Fruit fly (Drosophila melanogaster) whole organism, embryonic: ENCODE measurements around the gene CG4854.

ENCODE experiments used
- Abd-B ChIP-seq: fragments of 200-800 bp; sonication (Bioruptor generic); optimal IDR thresholded peaks from 2 replicates; lab custom pipeline; 2018; ENCODE audit warnings: missing biosample characterization, mild to moderate bottlenecking, missing genetic modification characterization, moderate library complexity
- Bdp1 ChIP-seq: fragments of 200-800 bp; sonication (Bioruptor generic); optimal IDR thresholded peaks from 3 replicates; lab custom pipeline; 2016; ENCODE audit warnings: missing biosample characterization, missing genetic modification characterization
- Blimp-1 ChIP-seq: fragments of 200-800 bp; sonication (Bioruptor generic); optimal IDR thresholded peaks from 3 replicates; lab custom pipeline; 2018; ENCODE audit warnings: missing biosample characterization, missing genetic modification characterization, mild to moderate bottlenecking, moderate library complexity, missing genetic modification reagents
- C15 ChIP-seq: fragments of 200-800 bp; sonication (Bioruptor generic); IDR thresholded peaks from 3 replicates; pipeline ENCODE4 v1.3.6; 2022; ENCODE audit warnings: missing biosample characterization, missing genetic modification characterization
- CG10147 ChIP-seq: fragments of 200-800 bp; sonication (Bioruptor generic); optimal IDR thresholded peaks from 2 replicates; lab custom pipeline; 2019; ENCODE audit warnings: missing biosample characterization, mild to moderate bottlenecking, missing genetic modification characterization, moderate library complexity
- CG10654 ChIP-seq: fragments of 200-800 bp; sonication (Bioruptor generic); optimal IDR thresholded peaks from 2 replicates; lab custom pipeline; 2016; ENCODE audit warnings: missing biosample characterization, missing genetic modification characterization
- CG11504 ChIP-seq: fragments of 200-800 bp; sonication (Bioruptor generic); optimal IDR thresholded peaks from 3 replicates; lab custom pipeline; 2019; ENCODE audit warnings: missing biosample characterization, mild to moderate bottlenecking, missing genetic modification characterization, moderate library complexity
- CG1233 ChIP-seq: fragments of 200-800 bp; sonication (Bioruptor generic); optimal IDR thresholded peaks from 4 replicates; lab custom pipeline; 2018; ENCODE audit warnings: missing biosample characterization, mild to moderate bottlenecking, missing genetic modification characterization
- CG12659 ChIP-seq: fragments of 200-800 bp; sonication (Bioruptor generic); optimal IDR thresholded peaks from 3 replicates; lab custom pipeline; 2017; ENCODE audit warnings: mild to moderate bottlenecking, missing biosample characterization, missing genetic modification reagents, missing genetic modification characterization
- CG12744 ChIP-seq: fragments of 200-800 bp; sonication (Bioruptor generic); optimal IDR thresholded peaks from 2 replicates; lab custom pipeline; 2016; ENCODE audit warnings: missing biosample characterization, missing genetic modification characterization
- CG13287 ChIP-seq: fragments of 200-800 bp; sonication (Bioruptor generic); IDR thresholded peaks from 2 replicates; pipeline ENCODE4 v1.3.6; 2022; ENCODE audit warnings: missing biosample characterization, missing genetic modification characterization; ENCODE audit not compliant: partially characterized antibody
- CG13424 ChIP-seq: fragments of 200-800 bp; sonication (Bioruptor generic); optimal IDR thresholded peaks from 2 replicates; lab custom pipeline; 2019; ENCODE audit warnings: missing biosample characterization, mild to moderate bottlenecking, missing genetic modification characterization, moderate library complexity
- CG17361 ChIP-seq: fragments of 200-800 bp; sonication (Bioruptor generic); IDR thresholded peaks from 3 replicates; pipeline ENCODE4 v1.3.6; 2022; ENCODE audit warnings: missing biosample characterization, missing genetic modification characterization
- CG17612 ChIP-seq: fragments of 200-800 bp; sonication (Bioruptor generic); IDR thresholded peaks from 2 replicates; pipeline ENCODE4 v1.3.6; 2022; ENCODE audit warnings: missing biosample characterization, missing genetic modification characterization
- CG17829 ChIP-seq: fragments of 200-800 bp; optimal IDR thresholded peaks from 2 replicates; lab custom pipeline; 2019; ENCODE audit warnings: missing biosample characterization, mild to moderate bottlenecking, missing genetic modification characterization, moderate library complexity
- CG2120 ChIP-seq: fragments of 200-800 bp; sonication (Bioruptor generic); optimal IDR thresholded peaks from 3 replicates; lab custom pipeline; 2016; ENCODE audit warnings: missing biosample characterization, missing genetic modification characterization
- CG2678 ChIP-seq: fragments of 200-800 bp; sonication (Bioruptor generic); optimal IDR thresholded peaks from 3 replicates; lab custom pipeline; 2019; ENCODE audit warnings: missing biosample characterization, mild to moderate bottlenecking, missing genetic modification characterization, moderate library complexity
- CG3407 ChIP-seq: fragments of 200-800 bp; sonication (Bioruptor generic); optimal IDR thresholded peaks from 2 replicates; lab custom pipeline; 2018; ENCODE audit warnings: missing biosample characterization, mild to moderate bottlenecking, missing genetic modification characterization
- CG34224 ChIP-seq: fragments of 200-800 bp; sonication (Bioruptor generic); IDR thresholded peaks from 3 replicates; pipeline ENCODE4 v1.3.6; 2022; ENCODE audit warnings: missing biosample characterization, missing genetic modification characterization; ENCODE audit not compliant: partially characterized antibody
- CG3847 ChIP-seq: fragments of 200-800 bp; sonication (Bioruptor generic); IDR thresholded peaks from 2 replicates; pipeline ENCODE4 v1.3.6; 2022; ENCODE audit warnings: missing biosample characterization, missing genetic modification characterization
- CG43689 ChIP-seq: fragments of 200-800 bp; sonication (Bioruptor generic); IDR thresholded peaks from 2 replicates; pipeline ENCODE4 v1.3.6; 2022; ENCODE audit warnings: missing biosample characterization, missing genetic modification characterization
- CG4707 ChIP-seq: fragments of 200-800 bp; sonication (Bioruptor generic); optimal IDR thresholded peaks from 2 replicates; lab custom pipeline; 2018; ENCODE audit warnings: missing biosample characterization, mild to moderate bottlenecking, missing genetic modification characterization, moderate library complexity
- CG9609 ChIP-seq: fragments of 200-800 bp; sonication (Bioruptor generic); optimal IDR thresholded peaks from 3 replicates; lab custom pipeline; 2016; ENCODE audit warnings: missing biosample characterization, missing genetic modification characterization
- CG9817 ChIP-seq: fragments of 200-800 bp; sonication (Bioruptor generic); optimal IDR thresholded peaks from 2 replicates; lab custom pipeline; 2018; ENCODE audit warnings: missing biosample characterization, mild to moderate bottlenecking, missing genetic modification characterization, moderate library complexity
- Dek ChIP-seq: fragments of 200-800 bp; sonication (Bioruptor generic); optimal IDR thresholded peaks from 3 replicates; lab custom pipeline; 2019; ENCODE audit warnings: missing biosample characterization, mild to moderate bottlenecking, missing genetic modification characterization, moderate library complexity
- Elba2 ChIP-seq: fragments of 200-800 bp; sonication (Bioruptor generic); optimal IDR thresholded peaks from 3 replicates; lab custom pipeline; 2016; ENCODE audit warnings: missing biosample characterization, missing genetic modification characterization
- Fer3 ChIP-seq: fragments of 200-800 bp; sonication (Bioruptor generic); optimal IDR thresholded peaks from 2 replicates; lab custom pipeline; 2018; ENCODE audit warnings: missing biosample characterization, mild to moderate bottlenecking, missing genetic modification characterization, moderate library complexity
- Gsc ChIP-seq: fragments of 200-800 bp; sonication (Bioruptor generic); IDR thresholded peaks from 2 replicates; pipeline ENCODE4 v1.3.6; 2022; ENCODE audit warnings: missing biosample characterization, missing genetic modification characterization
- Hr3 ChIP-seq: fragments of 200-800 bp; sonication (Bioruptor generic); optimal IDR thresholded peaks from 3 replicates; lab custom pipeline; 2016; ENCODE audit warnings: missing biosample characterization, missing genetic modification characterization
- Opbp ChIP-seq: fragments of 200-800 bp; sonication (Bioruptor generic); IDR thresholded peaks from 3 replicates; pipeline ENCODE4 v1.3.6; 2022; ENCODE audit warnings: missing biosample characterization, missing genetic modification characterization; ENCODE audit not compliant: partially characterized antibody
- Rfx ChIP-seq: fragments of 200-800 bp; sonication (Bioruptor generic); IDR thresholded peaks from 2 replicates; pipeline ENCODE4 v1.3.6; 2022; ENCODE audit warnings: missing biosample characterization, missing genetic modification characterization
- Sox100B ChIP-seq: fragments of 200-800 bp; sonication (Bioruptor generic); optimal IDR thresholded peaks from 3 replicates; lab custom pipeline; 2018; ENCODE audit warnings: missing biosample characterization, mild to moderate bottlenecking, missing genetic modification characterization
- Xbp1 ChIP-seq: fragments of 200-800 bp; sonication (Bioruptor generic); optimal IDR thresholded peaks from 3 replicates; lab custom pipeline; 2016; ENCODE audit warnings: missing biosample characterization, mild to moderate bottlenecking, missing genetic modification characterization
- amos ChIP-seq: fragments of 200-800 bp; sonication (Bioruptor generic); IDR thresholded peaks from 2 replicates; pipeline ENCODE4 v1.3.6; 2022; ENCODE audit warnings: missing biosample characterization, missing genetic modification characterization; ENCODE audit not compliant: partially characterized antibody
- ara ChIP-seq: fragments of 200-800 bp; sonication (Bioruptor generic); IDR thresholded peaks from 2 replicates; pipeline ENCODE4 v1.3.6; 2022; ENCODE audit warnings: missing biosample characterization, missing genetic modification characterization
- chif ChIP-seq, 2 experiments: fragments of 200-800 bp; sonication (Bioruptor generic); optimal IDR thresholded peaks; 3 replicates each; lab custom pipeline; 2016; ENCODE audit warnings: missing biosample characterization in 2 of 2, missing genetic modification characterization in 2 of 2
- gfzf ChIP-seq: fragments of 200-800 bp; sonication (Bioruptor generic); optimal IDR thresholded peaks from 2 replicates; lab custom pipeline; 2016; ENCODE audit warnings: missing biosample characterization, mild to moderate bottlenecking, missing genetic modification characterization, moderate library complexity
- knrl ChIP-seq: fragments of 200-800 bp; sonication (Bioruptor generic); IDR thresholded peaks from 3 replicates; pipeline ENCODE4 v1.3.6; 2022; ENCODE audit warnings: missing biosample characterization, missing genetic modification characterization; ENCODE audit not compliant: partially characterized antibody
- nom ChIP-seq: fragments of 200-800 bp; sonication (Bioruptor generic); optimal IDR thresholded peaks from 2 replicates; lab custom pipeline; 2017; ENCODE audit warnings: missing biosample characterization, missing genetic modification characterization, mild to moderate bottlenecking, moderate library complexity, missing genetic modification reagents
- pb ChIP-seq: fragments of 200-800 bp; sonication (Bioruptor generic); optimal IDR thresholded peaks from 3 replicates; lab custom pipeline; 2016; ENCODE audit warnings: missing biosample characterization, missing genetic modification characterization
- phol ChIP-seq: fragments of 200-800 bp; sonication (Bioruptor generic); optimal IDR thresholded peaks from 3 replicates; lab custom pipeline; 2018; ENCODE audit warnings: missing biosample characterization, mild to moderate bottlenecking, missing genetic modification characterization, moderate library complexity
- prd ChIP-seq, 3 experiments: fragments of >200 bp in 2 of 3; fragments of 200-800 bp in 1 of 3; sonication (Bioruptor generic) in 1 of 3; optimal IDR thresholded peaks in 2 of 3; IDR thresholded peaks in 1 of 3; 2 replicates in 2 of 3; 3 replicates in 1 of 3; pipeline versions ENCODE4 v1.3.6 to Lab custom; 2017 to 2022; ENCODE audit warnings: missing biosample characterization in 1 of 3, missing genetic modification characterization in 1 of 3
- pzg ChIP-seq: fragments of 200-800 bp; sonication (Bioruptor generic); optimal IDR thresholded peaks from 3 replicates; lab custom pipeline; 2018; ENCODE audit warnings: missing biosample characterization, mild to moderate bottlenecking, missing genetic modification characterization, moderate library complexity
- row ChIP-seq: fragments of 200-800 bp; sonication (Bioruptor generic); IDR thresholded peaks from 3 replicates; pipeline ENCODE4 v1.3.6; 2022; ENCODE audit warnings: missing biosample characterization, missing genetic modification characterization
- sima ChIP-seq: fragments of 200-800 bp; sonication (Bioruptor generic); optimal IDR thresholded peaks from 2 replicates; lab custom pipeline; 2016; ENCODE audit warnings: missing biosample characterization, missing genetic modification characterization
- slbo ChIP-seq: fragments of 200-800 bp; sonication (Bioruptor generic); IDR thresholded peaks from 2 replicates; pipeline ENCODE4 v1.3.6; 2022; ENCODE audit warnings: missing biosample characterization, missing genetic modification characterization
- sna ChIP-seq: fragments of 200-800 bp; sonication (Bioruptor generic); IDR thresholded peaks from 2 replicates; pipeline ENCODE4 v1.3.6; 2022; ENCODE audit warnings: missing biosample characterization, missing genetic modification characterization; ENCODE audit not compliant: partially characterized antibody
- stwl ChIP-seq: fragments of 200-800 bp; sonication (Bioruptor generic); optimal IDR thresholded peaks from 3 replicates; lab custom pipeline; 2018; ENCODE audit warnings: missing biosample characterization, mild to moderate bottlenecking, missing genetic modification characterization, moderate library complexity
- vnd ChIP-seq: fragments of 200-800 bp; sonication (Bioruptor generic); IDR thresholded peaks from 3 replicates; pipeline ENCODE4 v1.3.6; 2022; ENCODE audit warnings: missing biosample characterization, missing genetic modification characterization; ENCODE audit not compliant: partially characterized antibody

The CG4854 gene

DNA sequence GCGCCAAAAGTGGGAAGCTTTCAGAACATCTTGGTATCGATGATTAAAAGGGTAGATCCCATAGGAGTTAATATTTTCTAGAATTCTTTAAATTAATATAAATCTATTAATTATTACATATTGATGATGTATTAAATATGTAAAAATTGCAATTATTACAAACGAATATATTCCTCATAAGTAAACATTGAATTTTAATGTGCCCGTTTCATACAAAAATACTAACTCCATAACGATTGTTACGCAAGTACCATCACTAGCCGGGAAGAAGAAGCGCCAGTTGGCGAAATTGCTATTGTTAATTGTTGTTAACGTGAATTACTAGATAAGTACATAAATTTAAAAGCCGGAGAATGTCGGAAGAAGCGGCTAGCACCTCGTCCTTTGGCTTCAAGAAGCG lies 29.6 kb downstream of the CG4854 start, which contains the start of gene mdlc (continued):
- TF ChIP-seq row (GFP tag; lab: Robert Waterston, UW) (peak; percentile 78), CG12659 (GFP tag; lab: Kevin White, UChicago) (peak; percentile 42), ara (no peak), Sox100B (GFP tag; lab: Kevin White, UChicago) (peak; percentile 11), sna (GFP tag; lab: Robert Waterston, UW) (0 out of 2 replicates have a peak, but pooled peaks have one; percentile 53), sima (GFP tag; lab: Kevin White, UChicago) (no peak), CG2120 (peak; percentile 10), CG10654 (GFP tag; lab: Kevin White, UChicago) (peak; percentile 8), CG43689 (GFP tag; lab: Robert Waterston, UW) (no peak), CG12744 (GFP tag; lab: Kevin White, UChicago) (no peak), knrl (GFP tag; lab: Robert Waterston, UW) (peak; percentile 76), CG17361 (no peak), CG13287 (peak; percentile 73), pzg (GFP tag; lab: Kevin White, UChicago) (peak; percentile 38), Bdp1 (no peak), Xbp1 (GFP tag; lab: Kevin White, UChicago) (peak; percentile 17), Hr3 (GFP tag; lab: Kevin White, UChicago) (peak; percentile 40), Blimp-1 (GFP tag; lab: Kevin White, UChicago) (no peak), Opbp (GFP tag; lab: Robert Waterston, UW) (0 out of 3 replicates have a peak, but pooled peaks have one; percentile 31), Fer3 (tag; lab: Kevin White, UChicago) (no peak), Elba2 (peak; percentile 6), chif (GFP tag; optimal IDR thresholded peaks at IDR 0.05; lab: Kevin White, UChicago) (no peak), CG1233 (GFP tag; lab: Kevin White, UChicago) (no peak), CG17829 (tag; lab: Kevin White, UChicago) (no peak), pb (no peak), gfzf (GFP tag; lab: Kevin White, UChicago) (peak; percentile 56), phol (tag; lab: Kevin White, UChicago) (peak; percentile 51), CG10147 (peak; percentile 13), CG3847 (peak; percentile 26; the same call in 1 of the 2 replicates), C15 (GFP tag; lab: Robert Waterston, UW) (no peak), Abd-B (GFP tag; lab: Kevin White, UChicago) (peak; percentile 69), vnd (GFP tag; lab: Robert Waterston, UW) (peak; percentile 38; the same call in 1 of the 3 replicates), nom (no peak), CG11504 (tag; lab: Kevin White, UChicago) (peak; percentile 33), Dek (tag; lab: Kevin White, UChicago) (no peak), CG34224 (GFP tag; lab: Robert Waterston, UW) (peak; percentile 38; the same call in 1 of the 3 replicates), prd (optimal IDR thresholded peaks at IDR 0.05; lab: Kevin White, UChicago) (no peak), prd (GFP tag; IDR thresholded peaks at IDR 0.05; lab: Robert Waterston, UW) (peak; percentile 33; the same call in 1 of the 3 replicates), CG17612 (no peak), CG9817 (tag; lab: Kevin White, UChicago) (peak; percentile 23), slbo (GFP tag; lab: Robert Waterston, UW) (peak; percentile 54), stwl (tag; lab: Kevin White, UChicago) (peak; percentile 83), CG4707 (GFP tag; lab: Kevin White, UChicago) (no peak), CG13424 (tag; lab: Kevin White, UChicago) (peak; percentile 26), CG2678 (tag; lab: Kevin White, UChicago) (peak; percentile 33), Rfx (GFP tag; lab: Robert Waterston, UW) (peak; percentile 28; the same call in 1 of the 2 replicates), CG9609 (GFP tag; lab: Kevin White, UChicago) (no peak), CG3407 (GFP tag; lab: Kevin White, UChicago) (no peak), amos (GFP tag; lab: Robert Waterston, UW) (peak; percentile 61), Gsc (GFP tag; lab: Robert Waterston, UW) (no peak)
